Fruit fly (Drosophila melanogaster): ENCODE results near the gene Dyro.
A peak's percentile ranks its signal among the peaks of the same experiment; 100 is the strongest.

Gene Dyro

dm6 chr3L:11260275-11260734, 35.4 kb downstream of the Dyro start (continued):
- TF ChIP-seq Fer2 (tag; optimal IDR thresholded peaks at IDR 0.05) (peak; percentile 21), CG8359 (GFP tag; optimal IDR thresholded peaks at IDR 0.05; ENCODE audit: borderline replicate concordance) (peak; percentile 56), hth (optimal IDR thresholded peaks at IDR 0.05) (no peak), dmrt99B (tag; optimal IDR thresholded peaks at IDR 0.05) (peak; percentile 82), tap (tag; optimal IDR thresholded peaks at IDR 0.05) (peak; percentile 35), aop (GFP tag; IDR thresholded peaks at IDR 0.05) (no peak), CG3847 (GFP tag; IDR thresholded peaks at IDR 0.05) (peak; percentile 81), unpg (GFP tag; optimal IDR thresholded peaks at IDR 0.05) (peak; percentile 67), Gug (GFP tag; IDR thresholded peaks at IDR 0.05) (0 out of 4 replicates have a peak, but pooled peaks have one; percentile 40), knrl (GFP tag; IDR thresholded peaks at IDR 0.05; ENCODE audit: partially characterized antibody) (no peak), CG7928 (GFP tag; optimal IDR thresholded peaks at IDR 0.05) (no peak), CG10462 (GFP tag; optimal IDR thresholded peaks at IDR 0.05) (peak; percentile 53), CG1529 (GFP tag; optimal IDR thresholded peaks at IDR 0.05) (peak; percentile 53), CG7357 (GFP tag; IDR thresholded peaks at IDR 0.05) (peak; percentile 77), usp (GFP tag; optimal IDR thresholded peaks at IDR 0.05) (no peak), Awh (GFP tag; IDR thresholded peaks at IDR 0.05) (no peak), Lpt (GFP tag; optimal IDR thresholded peaks at IDR 0.05) (no peak), ATbp (GFP tag; optimal IDR thresholded peaks at IDR 0.05) (peak; percentile 65), lov (optimal IDR thresholded peaks at IDR 0.05) (no peak), lov (GFP tag; IDR thresholded peaks at IDR 0.05) (no peak), D (optimal IDR thresholded peaks at IDR 0.05) (no peak), D (GFP tag; optimal IDR thresholded peaks at IDR 0.05) (peak; percentile 26), zen2 (GFP tag; IDR thresholded peaks at IDR 0.05; ENCODE audit: partially characterized antibody) (no peak), sd (tag; optimal IDR thresholded peaks at IDR 0.05) (peak; percentile 58), ham (GFP tag; IDR thresholded peaks at IDR 0.05) (peak; percentile 59; the same call in 1 of the 2 replicates), CG3726 (GFP tag; IDR thresholded peaks at IDR 0.05) (0 out of 3 replicates have a peak, but pooled peaks have one; percentile 50), CG13894 (tag; optimal IDR thresholded peaks at IDR 0.05) (no peak), gsb (GFP tag; IDR thresholded peaks at IDR 0.05) (peak; percentile 56), pzg (GFP tag; optimal IDR thresholded peaks at IDR 0.05) (no peak), CG8089 (GFP tag; optimal IDR thresholded peaks at IDR 0.05) (peak; percentile 73), CG10366 (GFP tag; IDR thresholded peaks at IDR 0.05) (peak; percentile 64), so (GFP tag; IDR thresholded peaks at IDR 0.05) (peak; percentile 80; the same call in 1 of the 3 replicates), pros (GFP tag; optimal IDR thresholded peaks at IDR 0.05) (no peak), br (optimal IDR thresholded peaks at IDR 0.05) (no peak), CG7556 (GFP tag; optimal IDR thresholded peaks at IDR 0.05) (peak; percentile 79), wdn (GFP tag; IDR thresholded peaks at IDR 0.05) (no peak), Ssrp (tag; optimal IDR thresholded peaks at IDR 0.05) (peak; percentile 75), Kr (GFP tag; optimal IDR thresholded peaks at IDR 0.05) (no peak), fru (optimal IDR thresholded peaks at IDR 0.05) (no peak), MBD-R2 (GFP tag; IDR thresholded peaks at IDR 0.05) (no peak), Ets97D (GFP tag; optimal IDR thresholded peaks at IDR 0.05) (peak; percentile 46), CrebB (tag; optimal IDR thresholded peaks at IDR 0.05) (peak; percentile 35), sr (GFP tag; IDR thresholded peaks at IDR 0.05) (no peak), chif (GFP tag; optimal IDR thresholded peaks at IDR 0.05) (peak; percentile 76 to 80), HLH54F (GFP tag; optimal IDR thresholded peaks at IDR 0.05) (peak; percentile 84), Dek (tag; optimal IDR thresholded peaks at IDR 0.05) (peak; percentile 78), YL-1 (GFP tag; optimal IDR thresholded peaks at IDR 0.05) (no peak), gt (GFP tag; IDR thresholded peaks at IDR 0.05) (no peak), ftz-f1 (GFP tag; optimal IDR thresholded peaks at IDR 0.05) (no peak), dmrt11E (tag; optimal IDR thresholded peaks at IDR 0.05) (peak; percentile 79), slp2 (GFP tag; optimal IDR thresholded peaks at IDR 0.05) (peak; percentile 66), CG7987 (GFP tag; optimal IDR thresholded peaks at IDR 0.05) (no peak), bab2 (GFP tag; optimal IDR thresholded peaks at IDR 0.05) (peak; percentile 79)

All from whole organism, embryonic.